Worm (Caenorhabditis elegans) whole organism, L4/young adult: ENCODE measurements around the gene grd-7.

Experiments
- dao-5 ChIP-seq: sonication (generic microtip); optimal IDR thresholded peaks from 2 replicates; lab custom pipeline; 2016; ENCODE audit warnings: missing genotype, missing genetic modification characterization, moderate library complexity, missing compliant biosample characterization
- him-1 ChIP-seq: sonication (generic microtip); optimal IDR thresholded peaks from 2 replicates; lab custom pipeline; 2016; ENCODE audit warnings: missing genotype, missing genetic modification reagents, missing genetic modification characterization, missing compliant biosample characterization

DNA sequence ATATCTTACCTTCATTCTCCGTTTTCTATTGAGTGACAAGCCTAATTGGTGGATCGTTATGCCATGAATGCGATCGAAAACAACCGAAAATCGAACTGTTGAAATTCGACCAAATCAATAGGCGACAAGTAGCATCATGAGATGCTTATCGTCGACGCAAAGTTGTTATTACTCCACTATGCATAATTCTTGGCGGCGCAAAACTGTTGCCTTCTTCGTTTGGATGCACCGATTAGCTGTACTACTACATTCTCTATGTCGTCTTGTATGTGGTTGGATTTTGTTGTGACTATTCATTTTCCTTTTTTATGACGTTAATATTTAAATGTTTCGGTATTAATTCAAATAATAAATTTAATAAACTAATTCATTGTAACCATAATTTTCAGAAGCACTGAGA is 2.7 kb upstream of the grd-7 start, which contains the start of gene F46H5.11:
- TF ChIP-seq him-1 (no peak), dao-5 (no peak)
